Worm (Caenorhabditis elegans): Measurements from ENCODE around the gene dcap-1.

DNA sequence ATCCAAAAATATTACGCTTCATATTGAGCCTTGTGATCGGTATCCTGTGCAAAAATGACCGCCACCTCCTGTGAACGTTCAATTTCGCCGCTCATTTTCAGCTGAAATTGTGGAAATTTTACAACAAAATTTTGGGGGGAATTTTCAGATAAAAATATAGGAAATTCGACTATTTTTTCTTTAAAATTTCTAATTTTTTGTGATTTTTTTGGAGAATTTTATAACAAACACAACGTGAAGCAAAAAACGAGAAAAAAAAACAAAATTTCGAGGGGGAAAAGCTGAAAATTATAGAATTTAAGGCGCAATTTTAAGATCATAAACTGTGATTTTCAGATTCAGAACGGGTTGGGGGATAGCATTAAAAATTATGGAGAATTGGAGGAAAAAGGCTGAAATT lies 32.3 kb upstream of the dcap-1 start, which contains the start of gene csn-4:
- TF ChIP-seq lin-32 (GFP tag; optimal IDR thresholded peaks at IDR 0.05) (no peak), M03D4.4 (tag; optimal IDR thresholded peaks at IDR 0.05) (no peak), ceh-39 (tag; optimal IDR thresholded peaks at IDR 0.05) (no peak), nhr-12 (tag; optimal IDR thresholded peaks at IDR 0.05) (no peak), nhr-237 (tag; optimal IDR thresholded peaks at IDR 0.05) (no peak), elt-3 (tag; optimal IDR thresholded peaks at IDR 0.05) (no peak), elt-1 (tag; optimal IDR thresholded peaks at IDR 0.05; ENCODE audit: borderline replicate concordance, insufficient read depth) (no peak), cnd-1 (tag; optimal IDR thresholded peaks at IDR 0.05) (no peak)

Data from whole organism, mixed stage, embryonic.